Worm (Caenorhabditis elegans) whole organism, young adult: ENCODE data around the gene F46H5.3.

Source experiments
- B0035.1 ChIP-seq: sonication (generic microtip); optimal IDR thresholded peaks from 2 replicates; lab custom pipeline; 2016; ENCODE audit warnings: missing genetic modification characterization, mild to moderate bottlenecking, missing compliant biosample characterization, missing genotype, missing genetic modification reagents
- F39B2.1 ChIP-seq: fragments of 200-800 bp; sonication (Bioruptor generic); IDR thresholded peaks from 2 replicates; pipeline ENCODE4 v1.3.6; 2022; ENCODE audit warnings: missing genetic modification reagents, missing genetic modification characterization, missing compliant biosample characterization
- F57A8.1 ChIP-seq: fragments of 200-800 bp; sonication (Bioruptor generic); optimal IDR thresholded peaks from 2 replicates; lab custom pipeline; 2018; ENCODE audit warnings: mild to moderate bottlenecking, missing genetic modification characterization, moderate library complexity, missing compliant biosample characterization
- K12H6.12 ChIP-seq: fragments of 200-800 bp; sonication (Bioruptor generic); optimal IDR thresholded peaks from 2 replicates; lab custom pipeline; 2018; ENCODE audit warnings: mild to moderate bottlenecking, missing genetic modification characterization, missing compliant biosample characterization
- T07F8.4 ChIP-seq: sonication (generic microtip); optimal IDR thresholded peaks from 2 replicates; lab custom pipeline; 2016; ENCODE audit warnings: mild to moderate bottlenecking, missing genetic modification characterization, moderate library complexity, missing compliant biosample characterization
- Y53G8AR.9 ChIP-seq: fragments of 200-800 bp; sonication (Bioruptor generic); conservative IDR thresholded peaks from 2 replicates; pipeline ENCODE4 v1.3.6; 2022; ENCODE audit warnings: missing genetic modification reagents, missing genetic modification characterization, missing compliant biosample characterization
- Y95B8A.8 ChIP-seq: fragments of 200-800 bp; sonication (Bioruptor generic); IDR thresholded peaks from 2 replicates; pipeline ENCODE4 v1.3.6; 2022; ENCODE audit warnings: missing genetic modification reagents, missing genetic modification characterization, missing compliant biosample characterization
- ama-1 ChIP-seq, 3 experiments: fragments of 150-350 bp in 1 of 3; sonication (generic microtip) in 2 of 3; optimal IDR thresholded peaks; 2 replicates each; lab custom pipeline; 2014 to 2018; ENCODE audit warnings: missing biosample characterization in 2 of 3, missing genetic modification characterization in 2 of 3, missing genetic modification reagents in 2 of 3
- aptf-3 ChIP-seq: fragments of 200-800 bp; sonication (Bioruptor generic); IDR thresholded peaks from 2 replicates; pipeline ENCODE4 v1.3.6; 2022; ENCODE audit warnings: missing genetic modification characterization, missing compliant biosample characterization
- attf-3 ChIP-seq: fragments of 200-800 bp; sonication (Bioruptor generic); conservative IDR thresholded peaks from 2 replicates; pipeline ENCODE4 v1.3.6; 2022; ENCODE audit warnings: missing genetic modification reagents, missing genetic modification characterization, missing compliant biosample characterization
- attf-5 ChIP-seq: fragments of 200-800 bp; sonication (Bioruptor generic); optimal IDR thresholded peaks from 2 replicates; lab custom pipeline; 2018; ENCODE audit warnings: mild to moderate bottlenecking, missing genetic modification characterization, missing compliant biosample characterization
- ccch-3 ChIP-seq: fragments of 200-800 bp; sonication (Bioruptor generic); optimal IDR thresholded peaks from 2 replicates; lab custom pipeline; 2018; ENCODE audit warnings: mild to moderate bottlenecking, missing genetic modification characterization, missing compliant biosample characterization
- cebp-1 ChIP-seq, 2 experiments: fragments of 200-800 bp in 1 of 2; sonication (Bioruptor generic) in 1 of 2; sonication (generic microtip) in 1 of 2; IDR thresholded peaks in 1 of 2; optimal IDR thresholded peaks in 1 of 2; 2 replicates each; pipeline versions ENCODE4 v1.3.6 to Lab custom; 2017 to 2022; ENCODE audit warnings: missing compliant biosample characterization in 2 of 2, missing genetic modification characterization in 2 of 2, mild to moderate bottlenecking in 1 of 2, missing genetic modification reagents in 1 of 2, moderate library complexity in 1 of 2
- cebp-2 ChIP-seq: fragments of 200-800 bp; sonication (Bioruptor generic); IDR thresholded peaks from 2 replicates; pipeline ENCODE4 v1.3.6; 2022; ENCODE audit warnings: missing genetic modification characterization, missing compliant biosample characterization
- ceh-27 ChIP-seq: fragments of 200-800 bp; sonication (Bioruptor generic); optimal IDR thresholded peaks from 2 replicates; lab custom pipeline; 2018; ENCODE audit warnings: mild to moderate bottlenecking, missing genetic modification characterization, moderate library complexity, missing compliant biosample characterization
- ceh-79 ChIP-seq: sonication (generic microtip); optimal IDR thresholded peaks from 2 replicates; lab custom pipeline; 2017; ENCODE audit warnings: mild to moderate bottlenecking, missing genetic modification characterization, missing compliant biosample characterization
- die-1 ChIP-seq: sonication (generic microtip); optimal IDR thresholded peaks from 2 replicates; lab custom pipeline; 2016; ENCODE audit warnings: missing genotype, mild to moderate bottlenecking, missing genetic modification characterization, missing compliant biosample characterization
- dox-1 ChIP-seq: fragments of 200-800 bp; sonication (Bioruptor generic); IDR thresholded peaks from 2 replicates; pipeline ENCODE4 v1.3.6; 2022; ENCODE audit warnings: missing genetic modification reagents, missing genetic modification characterization, missing compliant biosample characterization
- egrh-3 ChIP-seq: fragments of 200-800 bp; sonication (Bioruptor generic); IDR thresholded peaks from 2 replicates; pipeline ENCODE4 v1.3.6; 2022; ENCODE audit warnings: missing genetic modification reagents, missing genetic modification characterization, missing compliant biosample characterization
- hlh-26 ChIP-seq: fragments of 200-800 bp; sonication (Bioruptor generic); conservative IDR thresholded peaks from 2 replicates; pipeline ENCODE4 v1.3.6; 2022; ENCODE audit warnings: missing genetic modification reagents, missing genetic modification characterization, missing compliant biosample characterization
- hmg-1.2 ChIP-seq: fragments of 200-800 bp; sonication (Bioruptor generic); IDR thresholded peaks from 2 replicates; pipeline ENCODE4 v1.3.6; 2022; ENCODE audit warnings: missing genetic modification reagents, missing genetic modification characterization, missing compliant biosample characterization
- hmg-20 ChIP-seq: fragments of 200-800 bp; sonication (Bioruptor generic); IDR thresholded peaks from 2 replicates; pipeline ENCODE4 v1.3.6; 2022; ENCODE audit warnings: missing genetic modification reagents, missing genetic modification characterization, missing compliant biosample characterization
- hrde-1 ChIP-seq: sonication (generic microtip); optimal IDR thresholded peaks from 2 replicates; lab custom pipeline; 2016; ENCODE audit warnings: missing genetic modification characterization, mild to moderate bottlenecking, missing compliant biosample characterization, moderate library complexity, missing genotype, missing genetic modification reagents, borderline replicate concordance
- hsf-1 ChIP-seq: fragments of 200-800 bp; sonication (Bioruptor generic); IDR thresholded peaks from 2 replicates; pipeline ENCODE4 v1.3.6; 2022; ENCODE audit warnings: missing genetic modification reagents, missing genetic modification characterization, missing compliant biosample characterization
- lin-40 ChIP-seq: sonication (generic microtip); optimal IDR thresholded peaks from 2 replicates; lab custom pipeline; 2016; ENCODE audit warnings: missing genetic modification characterization, mild to moderate bottlenecking, missing compliant biosample characterization, missing genotype, missing genetic modification reagents
- lin-54 ChIP-seq: fragments of 200-800 bp; sonication (Bioruptor generic); optimal IDR thresholded peaks from 2 replicates; lab custom pipeline; 2018; ENCODE audit warnings: mild to moderate bottlenecking, missing genetic modification characterization, missing compliant biosample characterization
- lsl-1 ChIP-seq: fragments of 200-800 bp; sonication (Bioruptor generic); optimal IDR thresholded peaks from 2 replicates; lab custom pipeline; 2018; ENCODE audit warnings: mild to moderate bottlenecking, missing genetic modification characterization, moderate library complexity, missing compliant biosample characterization
- madf-3 ChIP-seq: fragments of 200-800 bp; sonication (Bioruptor generic); IDR thresholded peaks from 2 replicates; pipeline ENCODE4 v1.3.6; 2022; ENCODE audit warnings: missing genetic modification reagents, missing genetic modification characterization, missing compliant biosample characterization
- madf-8 ChIP-seq: fragments of 200-800 bp; sonication (Bioruptor generic); conservative IDR thresholded peaks from 2 replicates; pipeline ENCODE4 v1.3.6; 2022; ENCODE audit warnings: missing genetic modification reagents, missing genetic modification characterization, missing compliant biosample characterization
- mes-4 ChIP-seq: sonication (generic microtip); optimal IDR thresholded peaks from 2 replicates; lab custom pipeline; 2016; ENCODE audit warnings: missing genotype, missing genetic modification characterization, missing compliant biosample characterization
- nhr-179 ChIP-seq: sonication (generic microtip); optimal IDR thresholded peaks from 2 replicates; lab custom pipeline; 2016; ENCODE audit warnings: mild to moderate bottlenecking, missing genetic modification characterization, missing compliant biosample characterization
- nhr-80 ChIP-seq: sonication (generic microtip); optimal IDR thresholded peaks from 2 replicates; lab custom pipeline; 2016; ENCODE audit warnings: missing genetic modification characterization, missing compliant biosample characterization
- pbrm-1 ChIP-seq: fragments of 200-800 bp; sonication (Bioruptor generic); IDR thresholded peaks from 2 replicates; pipeline ENCODE4 v1.3.6; 2022; ENCODE audit warnings: missing genetic modification reagents, missing genetic modification characterization, missing compliant biosample characterization
- rpc-1 ChIP-seq, 2 experiments: fragments of 150-350 bp in 1 of 2; sonication (generic microtip) in 1 of 2; optimal IDR thresholded peaks; 2 replicates each; lab custom pipeline; 2014 to 2018; ENCODE audit warnings: missing biosample characterization in 1 of 2, missing genetic modification characterization in 1 of 2, missing genetic modification reagents in 1 of 2, missing genotype in 1 of 2
- snpc-1.1 ChIP-seq: sonication (generic microtip); optimal IDR thresholded peaks from 2 replicates; lab custom pipeline; 2017; ENCODE audit warnings: missing genetic modification characterization, mild to moderate bottlenecking, missing compliant biosample characterization, antibody characterized with exemption, moderate library complexity, missing genotype, missing genetic modification reagents; ENCODE audit not compliant: insufficient read depth
- snpc-4 ChIP-seq, 5 experiments: fragments of 150-350 bp in 1 of 5; sonication (generic microtip) in 4 of 5; optimal IDR thresholded peaks; 2 replicates each; lab custom pipeline; 2014 to 2018; ENCODE audit warnings: missing genetic modification characterization in 5 of 5, missing biosample characterization in 3 of 5, antibody characterized with exemption in 2 of 5, mild to moderate bottlenecking in 2 of 5, missing compliant biosample characterization in 2 of 5, missing genotype in 2 of 5, moderate library complexity in 2 of 5, missing genetic modification reagents in 1 of 5
- unc-130 ChIP-seq: sonication (generic microtip); optimal IDR thresholded peaks from 2 replicates; lab custom pipeline; 2016; ENCODE audit warnings: missing genetic modification reagents, missing genetic modification characterization, missing compliant biosample characterization
- zim-3 ChIP-seq: sonication (generic microtip); optimal IDR thresholded peaks from 2 replicates; lab custom pipeline; 2017; ENCODE audit warnings: mild to moderate bottlenecking, missing genetic modification characterization, moderate library complexity, missing compliant biosample characterization
- ztf-18 ChIP-seq: sonication (generic microtip); optimal IDR thresholded peaks from 2 replicates; lab custom pipeline; 2016; ENCODE audit warnings: missing genotype, mild to moderate bottlenecking, missing genetic modification characterization, missing compliant biosample characterization

F46H5.3 gene

ce11 chrX:7238562-7238961 lies at the start of gene F46H5.3:
TSS of gene F46H5.3 (minus strand) at chrX:7238662.
- TF ChIP-seq ztf-18 (tag; lab: Kevin White, UChicago) = no peak
- TF ChIP-seq ceh-79 (tag; lab: Kevin White, UChicago) = no peak

ce11 chrX:7284724-7285184 lies 46.3 kb upstream of the F46H5.3 start:
- no peak for TF ChIP-seq ceh-27 (GFP tag; lab: Kevin White, UChicago)
- peak; percentile 10; the same call in 1 of the 2 replicates for TF ChIP-seq hmg-1.2 (GFP tag; lab: Robert Waterston, UW)
- TF ChIP-seq lin-54 (GFP tag; lab: Kevin White, UChicago) = no peak
- no peak for TF ChIP-seq F39B2.1 (GFP tag; lab: Robert Waterston, UW)
- no peak for TF ChIP-seq T07F8.4 (tag; lab: Kevin White, UChicago)
- TF ChIP-seq nhr-179 (tag; lab: Kevin White, UChicago) = no peak
- TF ChIP-seq ceh-79 (tag; lab: Kevin White, UChicago) = no peak
- no peak for TF ChIP-seq ama-1 (optimal IDR thresholded peaks at IDR 0.05; lab: Kevin White, UChicago)
- TF ChIP-seq ama-1 (GFP tag; optimal IDR thresholded peaks at IDR 0.05; lab: Kevin White, UChicago) = no peak
- no peak for TF ChIP-seq zim-3
- TF ChIP-seq lsl-1 (GFP tag; lab: Kevin White, UChicago) = no peak
- TF ChIP-seq ztf-18 (tag; lab: Kevin White, UChicago) = no peak
- TF ChIP-seq rpc-1 (optimal IDR thresholded peaks at IDR 0.05; lab: Kevin White, UChicago) = no peak
- TF ChIP-seq rpc-1 (tag; optimal IDR thresholded peaks at IDR 0.05; lab: Kevin White, UChicago) = no peak
- peak; percentile 74 for TF ChIP-seq K12H6.12
- TF ChIP-seq cebp-1 (GFP tag; IDR thresholded peaks at IDR 0.05; lab: Robert Waterston, UW) = no peak
- peak; percentile 72 for TF ChIP-seq cebp-1 (tag; optimal IDR thresholded peaks at IDR 0.05; lab: Kevin White, UChicago)
- TF ChIP-seq mes-4 (tag; lab: Kevin White, UChicago) = no peak
- TF ChIP-seq pbrm-1 (GFP tag; lab: Robert Waterston, UW) = no peak
- TF ChIP-seq hmg-20 (GFP tag; lab: Robert Waterston, UW) = no peak
- no peak for TF ChIP-seq madf-3
- no peak for TF ChIP-seq hrde-1 (tag; lab: Kevin White, UChicago)
- no peak for TF ChIP-seq attf-5 (GFP tag; lab: Kevin White, UChicago)
- TF ChIP-seq unc-130 = no peak
- no peak for TF ChIP-seq snpc-4 (GFP tag; optimal IDR thresholded peaks at IDR 0.05; lab: Kevin White, UChicago)
- TF ChIP-seq snpc-4 (tag; optimal IDR thresholded peaks at IDR 0.05; lab: Kevin White, UChicago) = no peak
- no peak for TF ChIP-seq egrh-3 (GFP tag; lab: Robert Waterston, UW)
- peak; percentile 46 for TF ChIP-seq lin-40
- TF ChIP-seq B0035.1 (tag; lab: Kevin White, UChicago) = no peak

- TF ChIP-seq aptf-3 (GFP tag; lab: Robert Waterston, UW) = no peak
- TF ChIP-seq ama-1 (optimal IDR thresholded peaks at IDR 0.05; lab: Kevin White, UChicago) = no peak
- no peak for TF ChIP-seq ama-1 (GFP tag; optimal IDR thresholded peaks at IDR 0.05; lab: Kevin White, UChicago)
- TF ChIP-seq attf-3 = no peak
- no peak for TF ChIP-seq cebp-2 (GFP tag; lab: Robert Waterston, UW)
- TF ChIP-seq F57A8.1 (GFP tag; lab: Kevin White, UChicago) = no peak
- TF ChIP-seq die-1 (tag; lab: Kevin White, UChicago) = no peak
- TF ChIP-seq madf-8 (GFP tag; lab: Robert Waterston, UW) = no peak
- TF ChIP-seq nhr-80 (tag; lab: Kevin White, UChicago) = no peak
- no peak for TF ChIP-seq hlh-26 (GFP tag; lab: Robert Waterston, UW)
- TF ChIP-seq dox-1 (GFP tag; lab: Robert Waterston, UW) = no peak
- TF ChIP-seq hsf-1 = no peak
- TF ChIP-seq cebp-1 (GFP tag; IDR thresholded peaks at IDR 0.05; lab: Robert Waterston, UW) = no peak
- no peak for TF ChIP-seq cebp-1 (tag; optimal IDR thresholded peaks at IDR 0.05; lab: Kevin White, UChicago)
- TF ChIP-seq ceh-79 (tag; lab: Kevin White, UChicago) = no peak
- TF ChIP-seq Y53G8AR.9 (GFP tag; lab: Robert Waterston, UW) = no peak
- no peak for TF ChIP-seq ccch-3 (GFP tag; lab: Kevin White, UChicago)
- no peak for TF ChIP-seq snpc-1.1 (tag; lab: Kevin White, UChicago)
- no peak for TF ChIP-seq Y95B8A.8 (GFP tag; lab: Robert Waterston, UW)
Measured at ce11 chrX:7283136-7283535, 44.7 kb upstream of the F46H5.3 start.
